Fruit fly (Drosophila melanogaster): ENCODE measurements around the gene CG31524.

DNA sequence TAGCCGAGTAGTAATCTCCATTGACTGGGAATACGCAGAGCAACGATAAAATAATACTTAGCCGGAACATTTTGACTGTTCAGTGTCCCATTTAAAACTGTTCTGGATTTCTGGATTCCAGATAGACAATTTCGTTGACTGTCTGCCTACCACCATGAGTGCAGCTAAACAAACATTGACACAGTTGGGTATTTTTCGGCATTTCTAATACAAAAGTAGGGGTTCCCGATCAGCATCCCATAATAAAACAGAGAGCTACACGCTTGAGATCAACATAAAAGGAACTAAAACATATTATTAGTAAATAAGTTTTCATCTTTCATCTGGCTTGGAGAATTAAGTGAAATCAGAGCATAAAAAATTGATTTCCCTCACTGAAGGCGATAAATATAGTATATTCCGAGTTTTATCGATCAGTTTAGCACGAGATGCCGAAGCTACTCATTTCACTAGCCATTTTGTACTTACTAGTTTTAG, 8.6 kb downstream of the CG31524 start, which contains the start of the genes PH4alphaSG1 and CG15539:
- TF ChIP-seq bab1 (GFP tag; optimal IDR thresholded peaks at IDR 0.05) (no peak), tj (GFP tag; optimal IDR thresholded peaks at IDR 0.05) (no peak), CG11617 (GFP tag; optimal IDR thresholded peaks at IDR 0.05) (no peak), kay (GFP tag; ENCODE audit: borderline replicate concordance) (no peak), ovo (GFP tag; optimal IDR thresholded peaks at IDR 0.05) (no peak), Hr96 (GFP tag; optimal IDR thresholded peaks at IDR 0.05) (no peak), cnc (optimal IDR thresholded peaks at IDR 0.05) (no peak), CG1620 (GFP tag; optimal IDR thresholded peaks at IDR 0.05) (no peak), pad (GFP tag; optimal IDR thresholded peaks at IDR 0.05) (no peak), cic (GFP tag; optimal IDR thresholded peaks at IDR 0.05) (no peak), CG7045 (GFP tag; optimal IDR thresholded peaks at IDR 0.05) (no peak), CG14711 (tag; optimal IDR thresholded peaks at IDR 0.05) (no peak), Mnt (GFP tag; optimal IDR thresholded peaks at IDR 0.05) (no peak), CG12768 (GFP tag; optimal IDR thresholded peaks at IDR 0.05) (no peak)
